Fruit fly (Drosophila melanogaster) whole organism, embryonic: Measurements from ENCODE around the gene TotM.
A peak's percentile ranks its signal among the peaks of the same experiment; 100 is the strongest.

Experiments
- Asciz ChIP-seq: fragments of 200-800 bp; sonication (Bioruptor generic); optimal IDR thresholded peaks from 2 replicates; lab custom pipeline; 2017; ENCODE audit warnings: missing biosample characterization, mild to moderate bottlenecking, missing genetic modification characterization, missing genetic modification reagents
- Atf-2 ChIP-seq: fragments of 200-800 bp; sonication (Bioruptor generic); optimal IDR thresholded peaks from 2 replicates; lab custom pipeline; 2016; ENCODE audit warnings: missing biosample characterization, missing genetic modification characterization
- C15 ChIP-seq: fragments of 200-800 bp; sonication (Bioruptor generic); IDR thresholded peaks from 3 replicates; pipeline ENCODE4 v1.3.6; 2022; ENCODE audit warnings: missing biosample characterization, missing genetic modification characterization
- CG10267 ChIP-seq: fragments of 200-800 bp; sonication (Bioruptor generic); optimal IDR thresholded peaks from 2 replicates; lab custom pipeline; 2018; ENCODE audit warnings: missing biosample characterization, mild to moderate bottlenecking, missing genetic modification characterization, moderate library complexity
- CG11093 ChIP-seq: fragments of 200-800 bp; sonication (Bioruptor generic); IDR thresholded peaks from 3 replicates; pipeline ENCODE4 v1.3.6; 2022; ENCODE audit warnings: missing biosample characterization, missing genetic modification characterization
- CG13624 ChIP-seq: fragments of 200-800 bp; sonication (Bioruptor generic); optimal IDR thresholded peaks from 2 replicates; lab custom pipeline; 2016; ENCODE audit warnings: missing biosample characterization, missing genetic modification characterization
- CG14441 ChIP-seq: fragments of 200-800 bp; sonication (Bioruptor generic); IDR thresholded peaks from 2 replicates; pipeline ENCODE4 v1.3.6; 2022; ENCODE audit warnings: missing biosample characterization, missing genetic modification characterization
- CG1529 ChIP-seq: fragments of 200-800 bp; sonication (Bioruptor generic); optimal IDR thresholded peaks from 3 replicates; lab custom pipeline; 2018; ENCODE audit warnings: missing biosample characterization, missing genetic modification characterization
- CG17912 ChIP-seq: fragments of 200-800 bp; sonication (Bioruptor generic); optimal IDR thresholded peaks from 2 replicates; lab custom pipeline; 2018; ENCODE audit warnings: missing biosample characterization, mild to moderate bottlenecking, missing genetic modification characterization
- CG2889 ChIP-seq: fragments of 200-800 bp; sonication (Bioruptor generic); IDR thresholded peaks from 3 replicates; pipeline ENCODE4 v1.3.6; 2022; ENCODE audit warnings: missing biosample characterization, missing genetic modification characterization
- CG3065 ChIP-seq: fragments of 200-800 bp; sonication (Bioruptor generic); optimal IDR thresholded peaks from 2 replicates; lab custom pipeline; 2016; ENCODE audit warnings: missing biosample characterization, missing genetic modification characterization
- CG3163 ChIP-seq: fragments of 200-800 bp; sonication (Bioruptor generic); optimal IDR thresholded peaks from 3 replicates; lab custom pipeline; 2016; ENCODE audit warnings: missing biosample characterization, missing genetic modification characterization
- CG4282 ChIP-seq: fragments of 200-800 bp; sonication (Bioruptor generic); optimal IDR thresholded peaks from 2 replicates; lab custom pipeline; 2016; ENCODE audit warnings: missing biosample characterization, missing genetic modification characterization
- CG4854 ChIP-seq: fragments of 200-800 bp; sonication (Bioruptor generic); optimal IDR thresholded peaks from 2 replicates; lab custom pipeline; 2016; ENCODE audit warnings: missing biosample characterization, missing genetic modification characterization, inconsistent platforms
- CG6689 ChIP-seq: fragments of 200-800 bp; sonication (Bioruptor generic); IDR thresholded peaks from 2 replicates; pipeline ENCODE4 v1.3.6; 2022; ENCODE audit warnings: missing biosample characterization, missing genetic modification characterization
- CG6765 ChIP-seq: fragments of 200-800 bp; sonication (Bioruptor generic); optimal IDR thresholded peaks from 3 replicates; lab custom pipeline; 2017; ENCODE audit warnings: missing biosample characterization, mild to moderate bottlenecking, missing genetic modification characterization
- CG7271 ChIP-seq: fragments of 200-800 bp; sonication (Bioruptor generic); optimal IDR thresholded peaks from 2 replicates; lab custom pipeline; 2018; ENCODE audit warnings: missing biosample characterization, mild to moderate bottlenecking, missing genetic modification characterization, moderate library complexity
- CG7372 ChIP-seq: fragments of 200-800 bp; sonication (Bioruptor generic); IDR thresholded peaks from 2 replicates; pipeline ENCODE4 v1.3.6; 2022; ENCODE audit warnings: missing biosample characterization, missing genetic modification characterization
- CG7745 ChIP-seq: fragments of 200-800 bp; sonication (Bioruptor generic); optimal IDR thresholded peaks from 2 replicates; lab custom pipeline; 2018; ENCODE audit warnings: missing biosample characterization, mild to moderate bottlenecking, missing genetic modification characterization, moderate library complexity
- CG9727 ChIP-seq: fragments of 200-800 bp; sonication (Bioruptor generic); optimal IDR thresholded peaks from 3 replicates; lab custom pipeline; 2017; ENCODE audit warnings: missing biosample characterization, mild to moderate bottlenecking, missing genetic modification characterization
- CG9817 ChIP-seq: fragments of 200-800 bp; sonication (Bioruptor generic); optimal IDR thresholded peaks from 2 replicates; lab custom pipeline; 2018; ENCODE audit warnings: missing biosample characterization, mild to moderate bottlenecking, missing genetic modification characterization, moderate library complexity
- CTCF ChIP-seq: fragments of 200-800 bp; sonication (Bioruptor generic); optimal IDR thresholded peaks from 2 replicates; lab custom pipeline; 2017; ENCODE audit warnings: missing biosample characterization, mild to moderate bottlenecking, missing genetic modification characterization, moderate library complexity
- Chrac-16 ChIP-seq: fragments of 200-800 bp; sonication (Bioruptor generic); optimal IDR thresholded peaks from 3 replicates; lab custom pipeline; 2016; ENCODE audit warnings: missing biosample characterization, missing genetic modification characterization
- D19B ChIP-seq: fragments of 200-800 bp; sonication (Bioruptor generic); optimal IDR thresholded peaks from 2 replicates; lab custom pipeline; 2017; ENCODE audit warnings: missing biosample characterization, mild to moderate bottlenecking, missing genetic modification characterization
- Dad ChIP-seq: fragments of 200-800 bp; sonication (Bioruptor generic); optimal IDR thresholded peaks from 3 replicates; lab custom pipeline; 2016; ENCODE audit warnings: missing biosample characterization, missing genetic modification characterization
- Dref ChIP-seq: fragments of 200-800 bp; sonication (Bioruptor generic); IDR thresholded peaks from 2 replicates; pipeline ENCODE4 v1.3.6; 2022; ENCODE audit warnings: missing biosample characterization, missing genetic modification characterization
- HmgD ChIP-seq: fragments of 200-800 bp; sonication (Bioruptor generic); optimal IDR thresholded peaks from 3 replicates; lab custom pipeline; 2016; ENCODE audit warnings: missing biosample characterization, missing genetic modification characterization
- Hr3 ChIP-seq: fragments of 200-800 bp; sonication (Bioruptor generic); optimal IDR thresholded peaks from 3 replicates; lab custom pipeline; 2016; ENCODE audit warnings: missing biosample characterization, missing genetic modification characterization
- Lim3 ChIP-seq: fragments of 200-800 bp; sonication (Bioruptor generic); IDR thresholded peaks from 2 replicates; pipeline ENCODE4 v1.3.6; 2022; ENCODE audit warnings: missing biosample characterization, missing genetic modification characterization
- Poxn ChIP-seq: fragments of 200-800 bp; sonication (Bioruptor generic); IDR thresholded peaks from 2 replicates; pipeline ENCODE4 v1.3.6; 2022; ENCODE audit warnings: missing biosample characterization, missing genetic modification characterization
- Sin3A ChIP-seq: fragments of >200 bp; optimal IDR thresholded peaks from 2 replicates; lab custom pipeline; 2018
- Ssrp ChIP-seq: fragments of 200-800 bp; sonication (Bioruptor generic); optimal IDR thresholded peaks from 2 replicates; lab custom pipeline; 2018; ENCODE audit warnings: missing biosample characterization, mild to moderate bottlenecking, missing genetic modification characterization, moderate library complexity
- ap ChIP-seq: fragments of 200-800 bp; sonication (Bioruptor generic); IDR thresholded peaks from 2 replicates; pipeline ENCODE4 v1.3.6; 2022; ENCODE audit warnings: missing biosample characterization, missing genetic modification characterization
- ato ChIP-seq: fragments of 200-800 bp; sonication (Bioruptor generic); IDR thresholded peaks from 2 replicates; pipeline ENCODE4 v1.3.6; 2022; ENCODE audit warnings: missing biosample characterization, missing genetic modification characterization; ENCODE audit not compliant: partially characterized antibody
- bab2 ChIP-seq: fragments of 200-800 bp; sonication (Bioruptor generic); optimal IDR thresholded peaks from 2 replicates; lab custom pipeline; 2016; ENCODE audit warnings: missing biosample characterization, missing genetic modification characterization
- br ChIP-seq: fragments of >200 bp; optimal IDR thresholded peaks from 2 replicates; lab custom pipeline; 2017
- cg ChIP-seq: fragments of 200-800 bp; sonication (Bioruptor generic); optimal IDR thresholded peaks from 3 replicates; lab custom pipeline; 2019; ENCODE audit warnings: missing biosample characterization, mild to moderate bottlenecking, missing genetic modification characterization, moderate library complexity
- chn ChIP-seq: fragments of 200-800 bp; sonication (Bioruptor generic); optimal IDR thresholded peaks from 2 replicates; lab custom pipeline; 2016; ENCODE audit warnings: missing biosample characterization, missing genetic modification characterization
- corto ChIP-seq: fragments of 200-800 bp; sonication (Bioruptor generic); optimal IDR thresholded peaks from 2 replicates; lab custom pipeline; 2016; ENCODE audit warnings: missing biosample characterization, mild to moderate bottlenecking, missing genetic modification characterization, moderate library complexity
- dm ChIP-seq: fragments of 200-800 bp; sonication (Bioruptor generic); optimal IDR thresholded peaks from 3 replicates; lab custom pipeline; 2016; ENCODE audit warnings: missing biosample characterization, missing genetic modification characterization
- exex ChIP-seq: fragments of 200-800 bp; sonication (Bioruptor generic); optimal IDR thresholded peaks from 4 replicates; lab custom pipeline; 2018; ENCODE audit warnings: missing biosample characterization, mild to moderate bottlenecking, missing genetic modification characterization, moderate library complexity
- gsb-n ChIP-seq: fragments of 200-800 bp; sonication (Bioruptor generic); optimal IDR thresholded peaks from 3 replicates; lab custom pipeline; 2018; ENCODE audit warnings: missing biosample characterization, mild to moderate bottlenecking, missing genetic modification characterization
- kay ChIP-seq: fragments of 200-800 bp; sonication (Bioruptor generic); optimal IDR thresholded peaks from 2 replicates; lab custom pipeline; 2016; ENCODE audit warnings: missing biosample characterization, missing genetic modification characterization
- lab ChIP-seq: fragments of 200-800 bp; sonication (Bioruptor generic); optimal IDR thresholded peaks from 3 replicates; lab custom pipeline; 2017; ENCODE audit warnings: missing biosample characterization, missing genetic modification characterization, mild to moderate bottlenecking, moderate library complexity, missing genetic modification reagents
- nerfin-1 ChIP-seq: fragments of 200-800 bp; sonication (Bioruptor generic); optimal IDR thresholded peaks from 3 replicates; lab custom pipeline; 2019; ENCODE audit warnings: missing biosample characterization, mild to moderate bottlenecking, missing genetic modification characterization, moderate library complexity
- sc ChIP-seq, 3 experiments: fragments of >200 bp in 2 of 3; fragments of 200-800 bp in 1 of 3; sonication (Bioruptor generic) in 1 of 3; optimal IDR thresholded peaks; 2 replicates in 2 of 3; 3 replicates in 1 of 3; lab custom pipeline; 2017; ENCODE audit warnings: mild to moderate bottlenecking in 1 of 3, missing biosample characterization in 1 of 3, missing genetic modification characterization in 1 of 3, missing genetic modification reagents in 1 of 3
- schlank ChIP-seq: fragments of 200-800 bp; sonication (Bioruptor generic); optimal IDR thresholded peaks from 2 replicates; lab custom pipeline; 2018; ENCODE audit warnings: missing biosample characterization, mild to moderate bottlenecking, missing genetic modification characterization
- sima ChIP-seq: fragments of 200-800 bp; sonication (Bioruptor generic); optimal IDR thresholded peaks from 2 replicates; lab custom pipeline; 2016; ENCODE audit warnings: missing biosample characterization, missing genetic modification characterization
- sug ChIP-seq: fragments of 200-800 bp; optimal IDR thresholded peaks from 2 replicates; lab custom pipeline; 2019; ENCODE audit warnings: missing biosample characterization, mild to moderate bottlenecking, missing genetic modification characterization, moderate library complexity
- tgo ChIP-seq: fragments of 200-800 bp; sonication (Bioruptor generic); IDR thresholded peaks from 3 replicates; pipeline ENCODE4 v1.3.6; 2022; ENCODE audit warnings: missing biosample characterization, missing genetic modification characterization
- vnd ChIP-seq: fragments of 200-800 bp; sonication (Bioruptor generic); IDR thresholded peaks from 3 replicates; pipeline ENCODE4 v1.3.6; 2022; ENCODE audit warnings: missing biosample characterization, missing genetic modification characterization; ENCODE audit not compliant: partially characterized antibody

TotM gene

DNA sequence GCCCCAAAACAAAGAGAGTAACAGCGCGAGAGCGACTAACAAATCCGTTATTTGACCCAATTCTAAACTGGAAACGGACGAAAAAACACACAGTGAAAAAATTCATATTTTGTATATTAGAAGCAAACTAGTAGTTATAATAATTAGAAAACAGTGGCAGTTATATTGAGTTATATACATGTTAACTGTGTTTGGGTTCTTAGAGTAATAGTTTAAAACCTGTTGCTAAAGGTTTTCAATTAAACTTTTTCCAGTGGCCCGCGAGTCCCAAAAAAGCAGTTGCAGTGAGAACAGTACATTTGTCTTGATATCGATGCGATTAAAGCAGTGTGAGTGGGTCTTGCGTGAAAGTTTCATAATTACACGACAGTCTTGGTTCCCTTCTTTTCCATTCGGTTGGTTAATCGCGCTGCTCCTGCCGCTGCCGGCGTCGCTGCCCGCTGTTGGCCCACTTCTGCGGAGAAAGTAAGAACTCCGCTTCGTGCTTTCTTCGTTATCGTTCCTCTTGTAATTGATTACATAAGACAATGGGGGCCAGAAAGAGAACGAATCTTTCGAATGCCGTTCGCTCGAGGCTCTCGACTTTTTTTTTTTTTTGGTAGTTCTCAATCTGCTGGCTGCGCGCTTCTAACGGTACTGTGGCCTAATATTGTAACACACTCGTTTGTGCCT lies 32.2 kb upstream of the TotM start (continued):
- no peak for TF ChIP-seq HmgD (GFP tag; lab: Kevin White, UChicago)
- no peak for TF ChIP-seq br
- peak; percentile 44; the same call in 1 of the 2 replicates for TF ChIP-seq ap
- no peak for TF ChIP-seq CG17912 (GFP tag; lab: Kevin White, UChicago)
- TF ChIP-seq CG11093 (GFP tag; lab: Robert Waterston, UW), result no peak
- no peak for TF ChIP-seq nerfin-1 (tag; lab: Kevin White, UChicago)
- TF ChIP-seq Chrac-16 (GFP tag; lab: Kevin White, UChicago), result peak; percentile 29
- TF ChIP-seq vnd, result no peak
- no peak for TF ChIP-seq sima (GFP tag; lab: Kevin White, UChicago)
- TF ChIP-seq CG2889 (GFP tag; lab: Robert Waterston, UW), result 0 out of 3 replicates have a peak, but pooled peaks have one; percentile 29
- no peak for TF ChIP-seq CG7745 (tag; lab: Kevin White, UChicago)
- TF ChIP-seq kay, result no peak
- no peak for TF ChIP-seq CTCF (GFP tag; lab: Kevin White, UChicago)
- TF ChIP-seq sug (tag; lab: Kevin White, UChicago), result no peak
- TF ChIP-seq tgo (GFP tag; lab: Robert Waterston, UW), result no peak; the same call in 2 of the 3 replicates
- TF ChIP-seq CG7372 (GFP tag; lab: Robert Waterston, UW), result no peak
- no peak for TF ChIP-seq CG9817 (tag; lab: Kevin White, UChicago)
- no peak for TF ChIP-seq CG9727 (GFP tag; lab: Kevin White, UChicago)
- no peak for TF ChIP-seq Asciz (GFP tag; lab: Kevin White, UChicago)
- TF ChIP-seq CG3163 (GFP tag; lab: Kevin White, UChicago), result no peak
- TF ChIP-seq Sin3A (lab: Kevin White, UChicago), result no peak
- TF ChIP-seq CG4282, result no peak
- peak; percentile 15 for TF ChIP-seq Atf-2 (GFP tag; lab: Kevin White, UChicago)
- TF ChIP-seq CG13624 (GFP tag; lab: Kevin White, UChicago), result no peak
- no peak for TF ChIP-seq schlank (tag; lab: Kevin White, UChicago)
- TF ChIP-seq Hr3 (GFP tag; lab: Kevin White, UChicago), result peak; percentile 69
- peak; percentile 60 for TF ChIP-seq CG1529
- no peak for TF ChIP-seq D19B (GFP tag; lab: Kevin White, UChicago)
- peak; percentile 49 for TF ChIP-seq gsb-n (tag; lab: Kevin White, UChicago)
- no peak for TF ChIP-seq bab2 (GFP tag; lab: Kevin White, UChicago)
- TF ChIP-seq Lim3 (GFP tag; lab: Robert Waterston, UW), result no peak
- TF ChIP-seq cg (GFP tag; lab: Kevin White, UChicago), result no peak
- TF ChIP-seq Poxn, result no peak
- TF ChIP-seq ato (GFP tag; lab: Robert Waterston, UW), result no peak
- TF ChIP-seq Dad (GFP tag; lab: Kevin White, UChicago), result no peak
- TF ChIP-seq CG6765 (GFP tag; lab: Kevin White, UChicago), result no peak
- peak; percentile 44 for TF ChIP-seq chn (GFP tag; lab: Kevin White, UChicago)
- TF ChIP-seq C15 (GFP tag; lab: Robert Waterston, UW), result no peak
- no peak for TF ChIP-seq CG7271 (tag; lab: Kevin White, UChicago)
- TF ChIP-seq lab, result peak; percentile 38
- TF ChIP-seq Ssrp, result peak; percentile 54
- TF ChIP-seq CG10267, result peak; percentile 33
- TF ChIP-seq sc (optimal IDR thresholded peaks at IDR 0.05; lab: Kevin White, UChicago), result no peak
- peak; percentile 57 for TF ChIP-seq sc (GFP tag; optimal IDR thresholded peaks at IDR 0.05; lab: Kevin White, UChicago)
- no peak for TF ChIP-seq exex (tag; lab: Kevin White, UChicago)
- TF ChIP-seq CG14441 (GFP tag; lab: Robert Waterston, UW), result no peak
- no peak for TF ChIP-seq dm (GFP tag; lab: Kevin White, UChicago)
- TF ChIP-seq CG4854 (GFP tag; lab: Kevin White, UChicago), result no peak
- no peak for TF ChIP-seq corto (GFP tag; lab: Kevin White, UChicago)
- TF ChIP-seq Dref (GFP tag; lab: Robert Waterston, UW), result no peak
- TF ChIP-seq CG3065 (GFP tag; lab: Kevin White, UChicago), result no peak
- TF ChIP-seq CG6689, result no peak; the same call in 1 of the 2 replicates
